Worm (Caenorhabditis elegans) whole organism, young adult: ENCODE results near the gene hil-4.

Experiments used
- B0019.2 ChIP-seq: fragments of 200-800 bp; sonication (Bioruptor generic); conservative IDR thresholded peaks from 2 replicates; pipeline ENCODE4 v1.3.6; 2022; ENCODE audit warnings: missing genetic modification reagents, missing genetic modification characterization, missing compliant biosample characterization
- B0035.1 ChIP-seq: sonication (generic microtip); optimal IDR thresholded peaks from 2 replicates; lab custom pipeline; 2016; ENCODE audit warnings: missing genetic modification characterization, mild to moderate bottlenecking, missing compliant biosample characterization, missing genotype, missing genetic modification reagents
- B0336.3 ChIP-seq: fragments of 200-800 bp; sonication (Bioruptor generic); IDR thresholded peaks from 2 replicates; pipeline ENCODE4 v1.3.6; 2022; ENCODE audit warnings: missing genetic modification characterization, missing compliant biosample characterization
- C17E4.6 ChIP-seq: fragments of 200-800 bp; sonication (Bioruptor generic); IDR thresholded peaks from 2 replicates; pipeline ENCODE4 v1.3.6; 2022; ENCODE audit warnings: missing genetic modification reagents, missing genetic modification characterization, missing compliant biosample characterization
- D2030.7 ChIP-seq: fragments of 200-800 bp; sonication (Bioruptor generic); IDR thresholded peaks from 2 replicates; pipeline ENCODE4 v1.3.6; 2022; ENCODE audit warnings: missing genetic modification reagents, missing genetic modification characterization, missing compliant biosample characterization
- F33H1.4 ChIP-seq: fragments of 200-800 bp; sonication (Bioruptor generic); IDR thresholded peaks from 2 replicates; pipeline ENCODE4 v1.3.6; 2022; ENCODE audit warnings: missing genetic modification reagents, missing genetic modification characterization, missing compliant biosample characterization
- F37B4.10 ChIP-seq: fragments of 200-800 bp; sonication (Bioruptor generic); IDR thresholded peaks from 2 replicates; pipeline ENCODE4 v1.3.6; 2022; ENCODE audit warnings: missing genetic modification characterization, missing compliant biosample characterization
- F39B2.1 ChIP-seq: fragments of 200-800 bp; sonication (Bioruptor generic); IDR thresholded peaks from 2 replicates; pipeline ENCODE4 v1.3.6; 2022; ENCODE audit warnings: missing genetic modification reagents, missing genetic modification characterization, missing compliant biosample characterization
- F49E8.2 ChIP-seq: sonication (generic microtip); optimal IDR thresholded peaks from 3 replicates; lab custom pipeline; 2017; ENCODE audit warnings: missing genetic modification characterization, mild to moderate bottlenecking, missing compliant biosample characterization, antibody characterized with exemption, moderate library complexity; ENCODE audit not compliant: insufficient read depth
- K11D2.4 ChIP-seq: fragments of 200-800 bp; sonication (Bioruptor generic); IDR thresholded peaks from 2 replicates; pipeline ENCODE4 v1.3.6; 2022; ENCODE audit warnings: missing genetic modification reagents, missing genetic modification characterization, missing compliant biosample characterization
- Y53G8AR.9 ChIP-seq: fragments of 200-800 bp; sonication (Bioruptor generic); conservative IDR thresholded peaks from 2 replicates; pipeline ENCODE4 v1.3.6; 2022; ENCODE audit warnings: missing genetic modification reagents, missing genetic modification characterization, missing compliant biosample characterization
- Y56A3A.18 ChIP-seq: fragments of 200-800 bp; sonication (Bioruptor generic); IDR thresholded peaks from 2 replicates; pipeline ENCODE4 v1.3.6; 2022; ENCODE audit warnings: missing genetic modification reagents, missing genetic modification characterization, missing compliant biosample characterization
- Y95B8A.8 ChIP-seq: fragments of 200-800 bp; sonication (Bioruptor generic); IDR thresholded peaks from 2 replicates; pipeline ENCODE4 v1.3.6; 2022; ENCODE audit warnings: missing genetic modification reagents, missing genetic modification characterization, missing compliant biosample characterization
- ama-1 ChIP-seq, 3 experiments: fragments of 150-350 bp in 1 of 3; sonication (generic microtip) in 2 of 3; optimal IDR thresholded peaks; 2 replicates each; lab custom pipeline; 2014 to 2018; ENCODE audit warnings: missing biosample characterization in 2 of 3, missing genetic modification characterization in 2 of 3, missing genetic modification reagents in 2 of 3
- attf-6 ChIP-seq: fragments of 200-800 bp; sonication (Bioruptor generic); IDR thresholded peaks from 2 replicates; pipeline ENCODE4 v1.3.6; 2022; ENCODE audit warnings: missing genetic modification reagents, missing genetic modification characterization, missing compliant biosample characterization
- bed-2 ChIP-seq: fragments of 200-800 bp; sonication (Bioruptor generic); IDR thresholded peaks from 2 replicates; pipeline ENCODE4 v1.3.6; 2022; ENCODE audit warnings: missing genetic modification reagents, missing genetic modification characterization, missing compliant biosample characterization
- cebp-1 ChIP-seq, 2 experiments: fragments of 200-800 bp in 1 of 2; sonication (Bioruptor generic) in 1 of 2; sonication (generic microtip) in 1 of 2; IDR thresholded peaks in 1 of 2; optimal IDR thresholded peaks in 1 of 2; 2 replicates each; pipeline versions ENCODE4 v1.3.6 to Lab custom; 2017 to 2022; ENCODE audit warnings: missing compliant biosample characterization in 2 of 2, missing genetic modification characterization in 2 of 2, mild to moderate bottlenecking in 1 of 2, missing genetic modification reagents in 1 of 2, moderate library complexity in 1 of 2
- ceh-79 ChIP-seq: sonication (generic microtip); optimal IDR thresholded peaks from 2 replicates; lab custom pipeline; 2017; ENCODE audit warnings: mild to moderate bottlenecking, missing genetic modification characterization, missing compliant biosample characterization
- ceh-91 ChIP-seq: fragments of 200-800 bp; sonication (Bioruptor generic); IDR thresholded peaks from 2 replicates; pipeline ENCODE4 v1.3.6; 2022; ENCODE audit warnings: missing genetic modification reagents, missing genetic modification characterization, missing compliant biosample characterization
- dpff-1 ChIP-seq: sonication (generic microtip); optimal IDR thresholded peaks from 2 replicates; lab custom pipeline; 2017; ENCODE audit warnings: mild to moderate bottlenecking, missing genetic modification characterization, missing compliant biosample characterization
- dpl-1 ChIP-seq: fragments of 150-350 bp; optimal IDR thresholded peaks from 2 replicates; lab custom pipeline; 2014; ENCODE audit warnings: missing biosample characterization, missing genetic modification reagents, missing genetic modification characterization
- efl-1 ChIP-seq: fragments of 150-350 bp; optimal IDR thresholded peaks from 2 replicates; lab custom pipeline; 2014; ENCODE audit warnings: missing biosample characterization, missing genetic modification reagents, missing genetic modification characterization
- egl-44 ChIP-seq: fragments of 200-800 bp; sonication (Bioruptor generic); IDR thresholded peaks from 2 replicates; pipeline ENCODE4 v1.3.6; 2022; ENCODE audit warnings: missing genetic modification reagents, missing genetic modification characterization, missing compliant biosample characterization
- gei-17 ChIP-seq: fragments of 200-800 bp; sonication (Bioruptor generic); optimal IDR thresholded peaks from 2 replicates; lab custom pipeline; 2018; ENCODE audit warnings: mild to moderate bottlenecking, missing genetic modification characterization, missing compliant biosample characterization
- him-1 ChIP-seq: sonication (generic microtip); optimal IDR thresholded peaks from 2 replicates; lab custom pipeline; 2016; ENCODE audit warnings: missing genotype, missing genetic modification reagents, missing genetic modification characterization, missing compliant biosample characterization
- hmg-1.2 ChIP-seq: fragments of 200-800 bp; sonication (Bioruptor generic); IDR thresholded peaks from 2 replicates; pipeline ENCODE4 v1.3.6; 2022; ENCODE audit warnings: missing genetic modification reagents, missing genetic modification characterization, missing compliant biosample characterization
- hmg-20 ChIP-seq: fragments of 200-800 bp; sonication (Bioruptor generic); IDR thresholded peaks from 2 replicates; pipeline ENCODE4 v1.3.6; 2022; ENCODE audit warnings: missing genetic modification reagents, missing genetic modification characterization, missing compliant biosample characterization
- hrde-1 ChIP-seq: sonication (generic microtip); optimal IDR thresholded peaks from 2 replicates; lab custom pipeline; 2016; ENCODE audit warnings: missing genetic modification characterization, mild to moderate bottlenecking, missing compliant biosample characterization, moderate library complexity, missing genotype, missing genetic modification reagents, borderline replicate concordance
- hsf-1 ChIP-seq: fragments of 200-800 bp; sonication (Bioruptor generic); IDR thresholded peaks from 2 replicates; pipeline ENCODE4 v1.3.6; 2022; ENCODE audit warnings: missing genetic modification reagents, missing genetic modification characterization, missing compliant biosample characterization
- lin-26 ChIP-seq: fragments of 200-800 bp; sonication (Bioruptor generic); IDR thresholded peaks from 2 replicates; pipeline ENCODE4 v1.3.6; 2022; ENCODE audit warnings: missing genetic modification reagents, missing genetic modification characterization, missing compliant biosample characterization
- lin-54 ChIP-seq: fragments of 200-800 bp; sonication (Bioruptor generic); optimal IDR thresholded peaks from 2 replicates; lab custom pipeline; 2018; ENCODE audit warnings: mild to moderate bottlenecking, missing genetic modification characterization, missing compliant biosample characterization
- lsl-1 ChIP-seq: fragments of 200-800 bp; sonication (Bioruptor generic); optimal IDR thresholded peaks from 2 replicates; lab custom pipeline; 2018; ENCODE audit warnings: mild to moderate bottlenecking, missing genetic modification characterization, moderate library complexity, missing compliant biosample characterization
- madf-3 ChIP-seq: fragments of 200-800 bp; sonication (Bioruptor generic); IDR thresholded peaks from 2 replicates; pipeline ENCODE4 v1.3.6; 2022; ENCODE audit warnings: missing genetic modification reagents, missing genetic modification characterization, missing compliant biosample characterization
- madf-6 ChIP-seq: fragments of 200-800 bp; sonication (Bioruptor generic); IDR thresholded peaks from 2 replicates; pipeline ENCODE4 v1.3.6; 2022; ENCODE audit warnings: missing genetic modification reagents, missing genetic modification characterization, missing compliant biosample characterization
- madf-8 ChIP-seq: fragments of 200-800 bp; sonication (Bioruptor generic); conservative IDR thresholded peaks from 2 replicates; pipeline ENCODE4 v1.3.6; 2022; ENCODE audit warnings: missing genetic modification reagents, missing genetic modification characterization, missing compliant biosample characterization
- nfya-1 ChIP-seq: sonication (generic microtip); optimal IDR thresholded peaks from 2 replicates; lab custom pipeline; 2017; ENCODE audit warnings: antibody characterized with exemption, missing compliant biosample characterization, missing genetic modification characterization, borderline replicate concordance; ENCODE audit not compliant: insufficient read depth
- nfyb-1 ChIP-seq: fragments of 200-800 bp; sonication (Bioruptor generic); IDR thresholded peaks from 2 replicates; pipeline ENCODE4 v1.3.6; 2022; ENCODE audit warnings: missing genetic modification reagents, missing genetic modification characterization, missing compliant biosample characterization
- nhr-27 ChIP-seq: fragments of 200-800 bp; sonication (Bioruptor generic); optimal IDR thresholded peaks from 2 replicates; lab custom pipeline; 2018; ENCODE audit warnings: mild to moderate bottlenecking, missing genetic modification characterization, moderate library complexity, missing compliant biosample characterization
- nhr-90 ChIP-seq: sonication (generic microtip); optimal IDR thresholded peaks from 2 replicates; lab custom pipeline; 2016; ENCODE audit warnings: missing genotype, mild to moderate bottlenecking, missing genetic modification characterization, missing compliant biosample characterization
- snpc-1.3 ChIP-seq: sonication (generic microtip); optimal IDR thresholded peaks from 2 replicates; lab custom pipeline; 2017; ENCODE audit warnings: missing genetic modification characterization, mild to moderate bottlenecking, missing compliant biosample characterization, antibody characterized with exemption, moderate library complexity, missing genotype, missing genetic modification reagents; ENCODE audit not compliant: insufficient read depth
- somi-1 ChIP-seq: fragments of 200-800 bp; sonication (Bioruptor generic); optimal IDR thresholded peaks from 2 replicates; lab custom pipeline; 2018; ENCODE audit warnings: mild to moderate bottlenecking, missing genetic modification characterization, missing compliant biosample characterization
- tlf-1 ChIP-seq: fragments of 200-800 bp; sonication (Bioruptor generic); optimal IDR thresholded peaks from 2 replicates; lab custom pipeline; 2018; ENCODE audit warnings: mild to moderate bottlenecking, missing genetic modification characterization, missing compliant biosample characterization
- unc-130 ChIP-seq: sonication (generic microtip); optimal IDR thresholded peaks from 2 replicates; lab custom pipeline; 2016; ENCODE audit warnings: missing genetic modification reagents, missing genetic modification characterization, missing compliant biosample characterization
- zim-3 ChIP-seq: sonication (generic microtip); optimal IDR thresholded peaks from 2 replicates; lab custom pipeline; 2017; ENCODE audit warnings: mild to moderate bottlenecking, missing genetic modification characterization, moderate library complexity, missing compliant biosample characterization
- ztf-6 ChIP-seq: fragments of 200-800 bp; sonication (Bioruptor generic); IDR thresholded peaks from 2 replicates; pipeline ENCODE4 v1.3.6; 2022; ENCODE audit warnings: missing genetic modification reagents, missing genetic modification characterization, missing compliant biosample characterization

Gene hil-4

ce11 chrV:4755308-4756029 is 1.4 kb downstream of the hil-4 start, which contains the start of gene pgl-3:
Gene pgl-3, plus strand, starts transcription at chrV:4755979.
- TF ChIP-seq him-1 (tag; lab: Kevin White, UChicago) (peak; percentile 46), F37B4.10 (GFP tag; lab: Robert Waterston, UW) (0 out of 2 replicates have a peak, but pooled peaks have one; percentile 19), lin-26 (GFP tag; lab: Robert Waterston, UW) (peak; percentile 60; the same call in 1 of the 2 replicates), lsl-1 (GFP tag; lab: Kevin White, UChicago) (peak; percentile 41), Y56A3A.18 (GFP tag; lab: Robert Waterston, UW) (peak; percentile 42; the same call in 1 of the 2 replicates), B0336.3 (GFP tag; lab: Robert Waterston, UW) (peak; percentile 48; the same call in 1 of the 2 replicates), F49E8.2 (tag; lab: Kevin White, UChicago) (peak; percentile 56), hrde-1 (peak; percentile 88), B0019.2 (0 out of 2 replicates have a peak, but pooled peaks have one; percentile 8), F39B2.1 (GFP tag; lab: Robert Waterston, UW) (peak; percentile 73), hmg-20 (GFP tag; lab: Robert Waterston, UW) (no peak), bed-2 (no peak), unc-130 (GFP tag; lab: Kevin White, UChicago) (peak; percentile 11), lin-54 (GFP tag; lab: Kevin White, UChicago) (peak; percentile 52), Y53G8AR.9 (GFP tag; lab: Robert Waterston, UW) (peak; percentile 76; the same call in 1 of the 2 replicates), Y95B8A.8 (peak; percentile 90; the same call in 1 of the 2 replicates), ceh-91 (GFP tag; lab: Robert Waterston, UW) (peak; percentile 45; the same call in 1 of the 2 replicates), nhr-27 (tag; lab: Kevin White, UChicago) (no peak), somi-1 (GFP tag; lab: Kevin White, UChicago) (no peak), nhr-90 (tag; lab: Kevin White, UChicago) (no peak), zim-3 (tag; lab: Kevin White, UChicago) (no peak), madf-3 (GFP tag; lab: Robert Waterston, UW) (peak; percentile 77; the same call in 1 of the 2 replicates), hsf-1 (GFP tag; lab: Robert Waterston, UW) (peak; percentile 83), nfyb-1 (GFP tag; lab: Robert Waterston, UW) (0 out of 2 replicates have a peak, but pooled peaks have one; percentile 10), C17E4.6 (peak; percentile 72), efl-1 (GFP tag; lab: Kevin White, UChicago) (peak; percentile 47), hmg-1.2 (GFP tag; lab: Robert Waterston, UW) (peak; percentile 34), attf-6 (GFP tag; lab: Robert Waterston, UW) (peak; percentile 61), D2030.7 (peak; percentile 77), B0035.1 (no peak), F33H1.4 (peak; percentile 72), snpc-1.3 (tag; lab: Kevin White, UChicago) (peak; percentile 20), madf-6 (peak; percentile 70), nfya-1 (tag; lab: Kevin White, UChicago) (no peak), K11D2.4 (GFP tag; lab: Robert Waterston, UW) (no peak), dpl-1 (GFP tag; lab: Kevin White, UChicago) (peak; percentile 22), ceh-79 (tag; lab: Kevin White, UChicago) (no peak), dpff-1 (tag; lab: Kevin White, UChicago) (no peak), cebp-1 (GFP tag; IDR thresholded peaks at IDR 0.05; lab: Robert Waterston, UW) (no peak), cebp-1 (tag; optimal IDR thresholded peaks at IDR 0.05; lab: Kevin White, UChicago) (peak; percentile 31), madf-8 (GFP tag; lab: Robert Waterston, UW) (peak; percentile 45), gei-17 (GFP tag; lab: Kevin White, UChicago) (no peak), ztf-6 (no peak), tlf-1 (peak; percentile 48), egl-44 (GFP tag; lab: Robert Waterston, UW) (0 out of 2 replicates have a peak, but pooled peaks have one; percentile 54), ama-1 (optimal IDR thresholded peaks at IDR 0.05; lab: Kevin White, UChicago) (no peak), ama-1 (GFP tag; optimal IDR thresholded peaks at IDR 0.05; lab: Kevin White, UChicago) (no peak)
